Worm (Caenorhabditis elegans) whole organism, L3 larva: Measurements from ENCODE around the gene col-108.

Source experiments
- R02D3.7 ChIP-seq: fragments of 150-350 bp; optimal IDR thresholded peaks from 2 replicates; lab custom pipeline; 2014; ENCODE audit warnings: missing biosample characterization, missing genetic modification characterization
- ZK546.5 ChIP-seq: sonication (generic microtip); optimal IDR thresholded peaks from 2 replicates; lab custom pipeline; 2017; ENCODE audit warnings: missing biosample characterization, missing genetic modification characterization
- aly-2 ChIP-seq: fragments of 150-350 bp; optimal IDR thresholded peaks from 2 replicates; lab custom pipeline; 2014; ENCODE audit warnings: missing biosample characterization, missing genetic modification characterization
- ama-1 ChIP-seq: fragments of 150-350 bp; optimal IDR thresholded peaks from 2 replicates; lab custom pipeline; 2018
- ceh-16 ChIP-seq: sonication (generic microtip); optimal IDR thresholded peaks from 2 replicates; lab custom pipeline; 2017; ENCODE audit warnings: missing biosample characterization, missing genetic modification characterization
- ceh-28 ChIP-seq: fragments of 150-350 bp; optimal IDR thresholded peaks from 2 replicates; lab custom pipeline; 2014; ENCODE audit warnings: missing biosample characterization, missing genetic modification reagents, missing genetic modification characterization
- ceh-82 ChIP-seq: fragments of 150-350 bp; optimal IDR thresholded peaks from 2 replicates; lab custom pipeline; 2014; ENCODE audit warnings: missing biosample characterization, missing genetic modification characterization
- ceh-9 ChIP-seq: sonication (generic microtip); optimal IDR thresholded peaks from 2 replicates; lab custom pipeline; 2018; ENCODE audit warnings: missing biosample characterization, missing genetic modification characterization
- daf-12 ChIP-seq: fragments of 150-350 bp; optimal IDR thresholded peaks from 2 replicates; lab custom pipeline; 2014; ENCODE audit warnings: missing biosample characterization, missing genetic modification reagents, missing genetic modification characterization
- egl-27 ChIP-seq: sonication (generic microtip); optimal IDR thresholded peaks from 4 replicates; lab custom pipeline; 2017; ENCODE audit warnings: missing biosample characterization, missing genetic modification reagents, missing genetic modification characterization
- egl-5 ChIP-seq: fragments of 150-350 bp; optimal IDR thresholded peaks from 2 replicates; lab custom pipeline; 2017; ENCODE audit warnings: missing biosample characterization, missing genetic modification reagents, missing genetic modification characterization, inconsistent platforms
- elt-1 ChIP-seq: fragments of 150-350 bp; optimal IDR thresholded peaks from 2 replicates; lab custom pipeline; 2014; ENCODE audit warnings: missing biosample characterization, missing genetic modification characterization
- elt-2 ChIP-seq: sonication (generic microtip); optimal IDR thresholded peaks from 2 replicates; lab custom pipeline; 2016; ENCODE audit warnings: missing genetic modification reagents, mild to moderate bottlenecking, missing genetic modification characterization, missing compliant biosample characterization
- elt-3 ChIP-seq, 3 experiments: fragments of 150-350 bp in 1 of 3; sonication (generic microtip) in 2 of 3; optimal IDR thresholded peaks; 2 replicates in 2 of 3; 4 replicates in 1 of 3; lab custom pipeline; 2014 to 2017; ENCODE audit warnings: missing biosample characterization in 3 of 3, missing genetic modification characterization in 3 of 3
- fkh-10 ChIP-seq: sonication (generic microtip); optimal IDR thresholded peaks from 2 replicates; lab custom pipeline; 2017; ENCODE audit warnings: missing biosample characterization, missing genetic modification reagents, missing genetic modification characterization
- fkh-2 ChIP-seq: fragments of 150-350 bp; optimal IDR thresholded peaks from 2 replicates; lab custom pipeline; 2014; ENCODE audit warnings: missing biosample characterization, missing genetic modification reagents, missing genetic modification characterization
- fos-1 ChIP-seq: fragments of 150-350 bp; optimal IDR thresholded peaks from 2 replicates; lab custom pipeline; 2014; ENCODE audit warnings: missing biosample characterization, missing genetic modification characterization
- hmg-11 ChIP-seq: sonication (generic microtip); optimal IDR thresholded peaks from 2 replicates; lab custom pipeline; 2016; ENCODE audit warnings: missing genetic modification characterization, missing compliant biosample characterization
- jun-1 ChIP-seq: fragments of 150-350 bp; optimal IDR thresholded peaks from 2 replicates; lab custom pipeline; 2014; ENCODE audit warnings: missing biosample characterization, missing genetic modification reagents, missing genetic modification characterization
- lin-15B ChIP-seq: fragments of 150-350 bp; optimal IDR thresholded peaks from 2 replicates; lab custom pipeline; 2014; ENCODE audit warnings: missing biosample characterization, missing genetic modification characterization
- lin-39 ChIP-seq: fragments of 150-350 bp; optimal IDR thresholded peaks from 2 replicates; lab custom pipeline; 2018; ENCODE audit warnings: missing biosample characterization, missing genetic modification reagents, missing genetic modification characterization
- lsy-12 ChIP-seq: sonication (generic microtip); optimal IDR thresholded peaks from 2 replicates; lab custom pipeline; 2016; ENCODE audit warnings: mild to moderate bottlenecking, missing genetic modification characterization, missing compliant biosample characterization
- mdl-1 ChIP-seq: fragments of 150-350 bp; optimal IDR thresholded peaks from 2 replicates; lab custom pipeline; 2014; ENCODE audit warnings: missing biosample characterization, missing genetic modification characterization
- mml-1 ChIP-seq: fragments of 150-350 bp; sonication (generic microtip); optimal IDR thresholded peaks from 3 replicates; lab custom pipeline; 2014; ENCODE audit warnings: missing biosample characterization, missing genetic modification characterization
- nfya-1 ChIP-seq: sonication (generic microtip); optimal IDR thresholded peaks from 2 replicates; lab custom pipeline; 2017; ENCODE audit warnings: missing genetic modification characterization, mild to moderate bottlenecking, missing compliant biosample characterization, antibody characterized with exemption, moderate library complexity; ENCODE audit not compliant: insufficient read depth
- nhr-11 ChIP-seq: fragments of 150-350 bp; optimal IDR thresholded peaks from 2 replicates; lab custom pipeline; 2014; ENCODE audit warnings: missing biosample characterization, missing genetic modification characterization
- nhr-12 ChIP-seq: fragments of 150-350 bp; optimal IDR thresholded peaks from 2 replicates; lab custom pipeline; 2014; ENCODE audit warnings: missing biosample characterization, missing genetic modification characterization
- nhr-25 ChIP-seq: sonication (generic microtip); optimal IDR thresholded peaks from 2 replicates; lab custom pipeline; 2017; ENCODE audit warnings: missing biosample characterization, missing genetic modification characterization
- nhr-28 ChIP-seq: fragments of 150-350 bp; optimal IDR thresholded peaks from 2 replicates; lab custom pipeline; 2014; ENCODE audit warnings: missing biosample characterization, missing genetic modification characterization
- nhr-43 ChIP-seq: sonication (generic microtip); optimal IDR thresholded peaks from 2 replicates; lab custom pipeline; 2016; ENCODE audit warnings: mild to moderate bottlenecking, missing genetic modification characterization, missing compliant biosample characterization; ENCODE audit not compliant: poor library complexity, severe bottlenecking
- nhr-76 ChIP-seq: fragments of 150-350 bp; sonication (generic microtip); optimal IDR thresholded peaks from 5 replicates; lab custom pipeline; 2014; ENCODE audit warnings: missing biosample characterization, missing genetic modification characterization
- nhr-77 ChIP-seq: fragments of 150-350 bp; optimal IDR thresholded peaks from 2 replicates; lab custom pipeline; 2014; ENCODE audit warnings: missing biosample characterization, missing genetic modification characterization
- pha-4 ChIP-seq: fragments of 150-350 bp; optimal IDR thresholded peaks from 2 replicates; lab custom pipeline; 2014; ENCODE audit warnings: missing biosample characterization, missing genetic modification reagents, missing genetic modification characterization
- pqm-1 ChIP-seq: fragments of 150-350 bp; optimal IDR thresholded peaks from 2 replicates; lab custom pipeline; 2017; ENCODE audit warnings: missing biosample characterization, missing genetic modification characterization, inconsistent platforms
- snpc-4 ChIP-seq: fragments of 150-350 bp; optimal IDR thresholded peaks from 2 replicates; lab custom pipeline; 2014; ENCODE audit warnings: missing biosample characterization, missing genetic modification characterization
- tbx-2 ChIP-seq: sonication (generic microtip); optimal IDR thresholded peaks from 2 replicates; lab custom pipeline; 2016; ENCODE audit warnings: mild to moderate bottlenecking, missing genetic modification characterization, missing compliant biosample characterization
- unc-39 ChIP-seq: sonication (generic microtip); optimal IDR thresholded peaks from 4 replicates; lab custom pipeline; 2017; ENCODE audit warnings: missing biosample characterization, missing genetic modification characterization
- unc-62 ChIP-seq: fragments of 150-350 bp; sonication (generic microtip); optimal IDR thresholded peaks from 4 replicates; lab custom pipeline; 2014; ENCODE audit warnings: missing biosample characterization, missing genetic modification reagents, missing genetic modification characterization
- ztf-11 ChIP-seq: fragments of 150-350 bp; optimal IDR thresholded peaks from 2 replicates; lab custom pipeline; 2014; ENCODE audit warnings: missing biosample characterization, missing genetic modification characterization
- ztf-4 ChIP-seq: fragments of 150-350 bp; optimal IDR thresholded peaks from 2 replicates; lab custom pipeline; 2014; ENCODE audit warnings: missing biosample characterization, missing genetic modification characterization

Gene col-108

ce11 chrIV:1781559-1781958, 13.2 kb downstream of the col-108 start, which contains the start of gene frpr-19:
TSS of gene frpr-19 (minus strand) at chrIV:1781659.
- TF ChIP-seq tbx-2 (tag; lab: Kevin White, UChicago) (no peak), R02D3.7 (no peak), nhr-25 (tag; lab: Kevin White, UChicago) (no peak), ztf-4 (no peak)

ce11 chrIV:1785156-1785555, 16.8 kb downstream of the col-108 start:
- TF ChIP-seq ama-1 (lab: Kevin White, UChicago) (no peak), ztf-4 (no peak), nhr-12 (no peak), nhr-11 (tag; lab: Kevin White, UChicago) (no peak), ceh-82 (tag; lab: Kevin White, UChicago) (no peak), nhr-43 (tag; lab: Kevin White, UChicago) (no peak), ZK546.5 (no peak), mml-1 (tag; lab: Kevin White, UChicago) (no peak), mdl-1 (tag; lab: Kevin White, UChicago) (no peak), pha-4 (no peak), ceh-9 (no peak), tbx-2 (tag; lab: Kevin White, UChicago) (no peak), elt-2 (tag; lab: Kevin White, UChicago) (no peak), snpc-4 (tag; lab: Kevin White, UChicago) (no peak), elt-3 (tag; optimal IDR thresholded peaks at IDR 0.05; lab: Kevin White, UChicago) (no peak), nhr-76 (tag; lab: Kevin White, UChicago) (no peak), fkh-10 (GFP tag; lab: Kevin White, UChicago) (no peak)

- TF ChIP-seq unc-39 (tag; lab: Kevin White, UChicago) (no peak), nhr-43 (tag; lab: Kevin White, UChicago) (no peak), nhr-11 (tag; lab: Kevin White, UChicago) (no peak), mdl-1 (tag; lab: Kevin White, UChicago) (no peak), pha-4 (no peak), tbx-2 (tag; lab: Kevin White, UChicago) (no peak), ceh-9 (no peak), pqm-1 (tag; lab: Kevin White, UChicago) (no peak)
Measured at ce11 chrIV:1790677-1791076, 22.3 kb downstream of the col-108 start.

ce11 chrIV:1791775-1792174, 23.4 kb downstream of the col-108 start:
- TF ChIP-seq aly-2 (tag; lab: Kevin White, UChicago) = no peak
- TF ChIP-seq fkh-2 (tag; lab: Kevin White, UChicago) = no peak
- no peak for TF ChIP-seq ZK546.5
- TF ChIP-seq egl-5 = no peak
- TF ChIP-seq pqm-1 (tag; lab: Kevin White, UChicago) = no peak
- no peak for TF ChIP-seq elt-1 (tag; lab: Kevin White, UChicago)
- TF ChIP-seq R02D3.7 = no peak

- no peak for TF ChIP-seq nhr-28 (tag; lab: Kevin White, UChicago)
- TF ChIP-seq elt-2 (tag; lab: Kevin White, UChicago) = no peak
- TF ChIP-seq ztf-11 (tag; lab: Kevin White, UChicago) = no peak
- no peak for TF ChIP-seq R02D3.7
- no peak for TF ChIP-seq fos-1 (tag; lab: Kevin White, UChicago)
- TF ChIP-seq pqm-1 (tag; lab: Kevin White, UChicago) = no peak
- TF ChIP-seq nhr-43 (tag; lab: Kevin White, UChicago) = no peak
Measured at ce11 chrIV:1803882-1804281, 35.5 kb downstream of the col-108 start, which contains the start of gene Y38C1BA.1. TSS of gene Y38C1BA.1 (minus strand) at chrIV:1803982.

- no peak for TF ChIP-seq pqm-1 (tag; lab: Kevin White, UChicago)
- no peak for TF ChIP-seq nhr-77 (tag; lab: Kevin White, UChicago)
- TF ChIP-seq lin-39 (tag; lab: Kevin White, UChicago) = peak; percentile 52
- TF ChIP-seq fos-1 (tag; lab: Kevin White, UChicago) = no peak
- no peak for TF ChIP-seq tbx-2 (tag; lab: Kevin White, UChicago)
- no peak for TF ChIP-seq lin-15B (tag; lab: Kevin White, UChicago)
- TF ChIP-seq ceh-16 (tag; lab: Kevin White, UChicago) = no peak
- TF ChIP-seq ztf-11 (tag; lab: Kevin White, UChicago) = no peak
- TF ChIP-seq egl-5 = no peak
- no peak for TF ChIP-seq jun-1 (tag; lab: Kevin White, UChicago)
- peak; percentile 47 for TF ChIP-seq nfya-1 (tag; lab: Kevin White, UChicago)
- TF ChIP-seq lsy-12 (tag; lab: Kevin White, UChicago) = no peak
- TF ChIP-seq unc-62 (GFP tag; lab: Kevin White, UChicago) = no peak
- TF ChIP-seq mml-1 (tag; lab: Kevin White, UChicago) = no peak
- TF ChIP-seq nhr-11 (tag; lab: Kevin White, UChicago) = no peak
- TF ChIP-seq snpc-4 (tag; lab: Kevin White, UChicago) = no peak
- TF ChIP-seq hmg-11 (tag; lab: Kevin White, UChicago) = peak; percentile 83
- no peak for TF ChIP-seq nhr-76 (tag; lab: Kevin White, UChicago)
- no peak for TF ChIP-seq R02D3.7
- TF ChIP-seq aly-2 (tag; lab: Kevin White, UChicago) = no peak
- TF ChIP-seq elt-2 (tag; lab: Kevin White, UChicago) = no peak
- no peak for TF ChIP-seq fkh-2 (tag; lab: Kevin White, UChicago)
- no peak for TF ChIP-seq egl-27 (tag; lab: Kevin White, UChicago)
- TF ChIP-seq ceh-82 (tag; lab: Kevin White, UChicago) = no peak
- TF ChIP-seq elt-3 (tag; optimal IDR thresholded peaks at IDR 0.05; lab: Kevin White, UChicago) = no peak
- TF ChIP-seq pha-4 = peak; percentile 57
- TF ChIP-seq ZK546.5 = no peak
- TF ChIP-seq ceh-28 (tag; lab: Kevin White, UChicago) = no peak
- TF ChIP-seq daf-12 (tag; lab: Kevin White, UChicago) = no peak
Measured at ce11 chrIV:1804613-1805012, 36.2 kb downstream of the col-108 start.
